Worm (Caenorhabditis elegans) whole organism, midembryonic: ENCODE results near the gene Y75B7B.1.

Source experiments
- T22C8.4 ChIP-seq: fragments of 200-800 bp; sonication (Bioruptor generic); IDR thresholded peaks from 2 replicates; pipeline ENCODE4 v1.3.6; 2022; ENCODE audit warnings: missing genetic modification characterization, missing compliant biosample characterization
- cog-1 ChIP-seq: sonication (generic microtip); optimal IDR thresholded peaks from 2 replicates; lab custom pipeline; 2016; ENCODE audit warnings: missing genetic modification characterization, missing compliant biosample characterization
- flt-1 ChIP-seq: fragments of 200-800 bp; sonication (Bioruptor generic); IDR thresholded peaks from 2 replicates; pipeline ENCODE4 v1.3.6; 2022; ENCODE audit warnings: missing genetic modification characterization, missing compliant biosample characterization
- klf-2 ChIP-seq: fragments of 200-800 bp; sonication (Bioruptor generic); conservative IDR thresholded peaks from 2 replicates; pipeline ENCODE4 v1.3.6; 2022; ENCODE audit warnings: missing genetic modification reagents, missing genetic modification characterization, missing compliant biosample characterization
- ref-1 ChIP-seq: fragments of 200-800 bp; sonication (Bioruptor generic); conservative IDR thresholded peaks from 2 replicates; pipeline ENCODE4 v1.3.6; 2022; ENCODE audit warnings: missing genetic modification reagents, missing genetic modification characterization, missing compliant biosample characterization
- ztf-23 ChIP-seq: fragments of 200-800 bp; sonication (Bioruptor generic); IDR thresholded peaks from 2 replicates; pipeline ENCODE4 v1.3.6; 2022; ENCODE audit warnings: missing genetic modification reagents, missing genetic modification characterization, missing compliant biosample characterization
- ztf-29 ChIP-seq: fragments of 200-800 bp; sonication (Bioruptor generic); IDR thresholded peaks from 2 replicates; pipeline ENCODE4 v1.3.6; 2022; ENCODE audit warnings: missing genetic modification reagents, missing genetic modification characterization, missing compliant biosample characterization

DNA sequence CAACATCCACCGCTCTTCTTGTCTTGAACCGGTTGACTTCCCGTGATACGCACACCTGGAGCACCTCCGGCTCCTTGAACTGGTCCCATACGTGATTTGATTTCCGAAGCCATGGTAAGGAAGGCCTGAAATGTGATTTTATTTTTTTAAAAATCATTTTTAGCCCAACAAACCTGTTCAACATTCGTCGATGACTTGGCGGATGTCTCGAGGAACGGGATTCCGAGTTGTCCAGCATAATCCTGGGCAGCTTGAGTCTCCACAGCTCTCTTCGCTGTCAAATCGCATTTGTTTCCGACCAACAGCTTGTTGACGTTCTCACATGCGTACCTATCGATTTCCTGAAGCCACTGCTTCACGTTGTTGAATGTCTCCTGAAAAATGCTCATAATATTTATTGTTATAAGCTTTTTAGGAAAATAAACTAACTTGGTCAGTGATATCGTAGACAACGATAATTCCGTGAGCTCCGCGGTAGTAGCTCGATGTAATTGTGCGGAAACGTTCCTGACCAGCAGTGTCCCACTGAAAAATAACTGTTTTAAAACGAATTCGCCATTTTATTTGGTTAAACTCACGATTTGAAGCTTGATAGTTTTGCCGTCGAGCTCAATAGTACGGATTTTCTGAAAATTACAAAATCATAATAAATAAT, 7.5 kb upstream of the Y75B7B.1 start:
- TF ChIP-seq T22C8.4 (GFP tag; lab: Robert Waterston, UW) (no peak), ztf-23 (GFP tag; lab: Robert Waterston, UW) (no peak), flt-1 (GFP tag; lab: Robert Waterston, UW) (no peak), ref-1 (no peak), cog-1 (tag; lab: Kevin White, UChicago) (no peak), ztf-29 (GFP tag; lab: Robert Waterston, UW) (no peak), klf-2 (GFP tag; lab: Robert Waterston, UW) (no peak)
